Worm (Caenorhabditis elegans): ENCODE results near the gene T25B2.3.

DNA sequence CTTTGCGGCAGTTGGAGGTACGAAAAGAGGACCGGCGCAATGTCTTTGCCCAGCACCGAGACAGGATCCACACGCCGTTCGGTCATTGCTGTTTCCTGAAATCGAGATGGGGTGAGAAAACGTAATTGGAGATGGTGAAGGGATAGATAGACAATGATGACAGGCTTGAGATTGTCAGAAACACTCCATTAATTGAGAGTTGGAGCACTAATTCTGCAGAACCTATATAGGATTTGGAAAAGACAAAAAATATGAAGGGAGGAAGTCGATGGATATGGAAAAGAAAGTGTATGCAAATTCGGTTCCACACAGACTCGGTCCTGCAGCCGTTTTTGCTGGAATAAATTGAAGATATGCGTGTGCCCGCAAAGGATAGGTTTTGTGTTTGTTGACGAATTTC is 37.7 kb upstream of the T25B2.3 start, which contains the start of gene Y72A10A.1:
- TF ChIP-seq ZK546.5 (tag; optimal IDR thresholded peaks at IDR 0.05) = no peak
- no peak for TF ChIP-seq vab-7 (GFP tag; IDR thresholded peaks at IDR 0.05)
- peak in 1 of 2 experiments; percentile 43 for TF ChIP-seq unc-62 (GFP tag; optimal IDR thresholded peaks at IDR 0.05 in 1 of 2)
- TF ChIP-seq unc-62 (tag; optimal IDR thresholded peaks at IDR 0.05) = no peak
- no peak for TF ChIP-seq dmd-9 (GFP tag; IDR thresholded peaks at IDR 0.05)
- no peak for TF ChIP-seq F49E8.2 (tag; optimal IDR thresholded peaks at IDR 0.05; ENCODE audit: borderline replicate concordance)
- no peak for TF ChIP-seq nhr-25 (tag; optimal IDR thresholded peaks at IDR 0.05; ENCODE audit: borderline replicate concordance, insufficient read depth)
- TF ChIP-seq hmg-1.1 (GFP tag; IDR thresholded peaks at IDR 0.05) = no peak
- TF ChIP-seq lir-3 (tag; optimal IDR thresholded peaks at IDR 0.05) = no peak
- TF ChIP-seq lin-1 (GFP tag; IDR thresholded peaks at IDR 0.05) = no peak
- no peak for TF ChIP-seq dpl-1 (GFP tag; optimal IDR thresholded peaks at IDR 0.05)

All from whole organism, L4 larva.